Fruit fly (Drosophila melanogaster) whole organism, prepupa: ENCODE measurements around the gene nis.

Experiments used
- Blimp-1 ChIP-seq: fragments of 200-800 bp; sonication (Bioruptor generic); optimal IDR thresholded peaks from 3 replicates; lab custom pipeline; 2017; ENCODE audit warnings: missing biosample characterization, missing genetic modification characterization, mild to moderate bottlenecking, moderate library complexity, missing genetic modification reagents
- CG6276 ChIP-seq: fragments of 200-800 bp; sonication (Bioruptor generic); optimal IDR thresholded peaks from 2 replicates; lab custom pipeline; 2017; ENCODE audit warnings: missing biosample characterization, mild to moderate bottlenecking, missing genetic modification characterization
- vri ChIP-seq: fragments of 200-800 bp; sonication (Bioruptor generic); optimal IDR thresholded peaks from 3 replicates; lab custom pipeline; 2016; ENCODE audit warnings: missing biosample characterization, mild to moderate bottlenecking, missing genetic modification characterization

DNA sequence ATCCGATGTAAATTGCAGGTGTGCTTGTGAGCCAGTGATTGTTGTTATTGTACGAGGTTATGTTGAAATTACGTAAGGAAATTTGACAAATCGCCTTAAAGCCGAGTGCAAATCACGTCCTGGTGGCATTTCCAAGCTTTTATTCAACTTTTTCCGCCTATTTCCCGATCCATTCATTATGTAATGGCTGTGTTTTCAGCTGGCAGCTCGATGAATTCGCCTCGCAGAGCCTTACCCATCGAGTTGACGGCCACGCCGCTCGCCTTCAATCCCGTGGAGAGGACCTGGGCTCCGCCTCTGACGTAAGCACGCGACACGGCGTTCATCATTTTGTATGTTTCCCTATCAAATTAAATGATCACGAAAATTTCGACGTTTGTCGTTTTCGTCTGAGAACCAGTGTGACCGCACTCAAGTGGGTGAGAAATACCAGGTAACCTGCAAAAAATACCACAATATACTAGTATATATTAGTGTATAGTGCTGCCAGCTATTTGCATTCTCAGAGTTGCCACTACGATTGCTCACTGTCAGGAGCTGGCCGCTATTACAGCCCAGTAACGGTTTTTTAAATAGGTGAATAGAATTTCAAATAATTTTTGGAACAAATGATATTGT, 26.9 kb upstream of the nis start, which contains the start of gene RFeSP:
- TF ChIP-seq Blimp-1, result no peak
- peak; percentile 88 for TF ChIP-seq vri (GFP tag; lab: Kevin White, UChicago)
- no peak for TF ChIP-seq CG6276 (GFP tag; lab: Kevin White, UChicago)
